Worm (Caenorhabditis elegans) whole organism, late embryonic: ENCODE results near the gene mltn-6.
A peak's percentile ranks its signal among the peaks of the same experiment; 100 is the strongest.

Experiments
- K02D7.2 ChIP-seq: sonication (generic microtip); optimal IDR thresholded peaks from 2 replicates; lab custom pipeline; 2017; ENCODE audit warnings: mild to moderate bottlenecking, missing genetic modification characterization, missing compliant biosample characterization
- K09A11.1 ChIP-seq: sonication (generic microtip); optimal IDR thresholded peaks from 2 replicates; lab custom pipeline; 2017; ENCODE audit warnings: antibody characterized with exemption, mild to moderate bottlenecking, missing genetic modification characterization, missing compliant biosample characterization; ENCODE audit not compliant: insufficient read depth
- ama-1 ChIP-seq: fragments of 150-350 bp; optimal IDR thresholded peaks from 2 replicates; lab custom pipeline; 2014
- ceh-18 ChIP-seq: sonication (generic microtip); optimal IDR thresholded peaks from 2 replicates; lab custom pipeline; 2016; ENCODE audit warnings: missing genetic modification characterization, missing compliant biosample characterization
- ceh-30 ChIP-seq: fragments of 150-350 bp; optimal IDR thresholded peaks from 2 replicates; lab custom pipeline; 2014; ENCODE audit warnings: missing biosample characterization, missing genetic modification characterization
- ceh-48 ChIP-seq: sonication (generic microtip); optimal IDR thresholded peaks from 2 replicates; lab custom pipeline; 2016; ENCODE audit warnings: missing genetic modification characterization, inconsistent platforms, missing compliant biosample characterization
- ceh-6 ChIP-seq: fragments of 200-800 bp; sonication (Bioruptor generic); optimal IDR thresholded peaks from 2 replicates; lab custom pipeline; 2018; ENCODE audit warnings: mild to moderate bottlenecking, missing genetic modification characterization, missing compliant biosample characterization
- che-1 ChIP-seq: sonication (generic microtip); optimal IDR thresholded peaks from 2 replicates; lab custom pipeline; 2016; ENCODE audit warnings: mild to moderate bottlenecking, missing genetic modification characterization, missing compliant biosample characterization
- dmd-4 ChIP-seq: sonication (generic microtip); optimal IDR thresholded peaks from 2 replicates; lab custom pipeline; 2016; ENCODE audit warnings: borderline replicate concordance, missing genetic modification characterization, missing compliant biosample characterization
- elt-2 ChIP-seq: sonication (generic microtip); optimal IDR thresholded peaks from 2 replicates; lab custom pipeline; 2016; ENCODE audit warnings: missing genetic modification reagents, missing genetic modification characterization, missing compliant biosample characterization
- fax-1 ChIP-seq: sonication (generic microtip); optimal IDR thresholded peaks from 2 replicates; lab custom pipeline; 2016; ENCODE audit warnings: missing genotype, missing genetic modification characterization, missing compliant biosample characterization
- fkh-6 ChIP-seq: sonication (generic microtip); optimal IDR thresholded peaks from 2 replicates; lab custom pipeline; 2016; ENCODE audit warnings: missing genetic modification characterization, missing compliant biosample characterization
- gmeb-2 ChIP-seq: sonication (generic microtip); optimal IDR thresholded peaks from 2 replicates; lab custom pipeline; 2016; ENCODE audit warnings: missing genetic modification characterization, inconsistent platforms, missing compliant biosample characterization
- hlh-13 ChIP-seq: fragments of 200-800 bp; sonication (Bioruptor generic); optimal IDR thresholded peaks from 2 replicates; lab custom pipeline; 2018; ENCODE audit warnings: mild to moderate bottlenecking, missing genetic modification characterization, missing compliant biosample characterization
- hlh-15 ChIP-seq: sonication (generic microtip); optimal IDR thresholded peaks from 2 replicates; lab custom pipeline; 2016; ENCODE audit warnings: missing genetic modification characterization, missing compliant biosample characterization
- hlh-8 ChIP-seq: sonication (generic microtip); optimal IDR thresholded peaks from 2 replicates; lab custom pipeline; 2016; ENCODE audit warnings: missing genotype, missing genetic modification characterization, missing compliant biosample characterization
- nfya-1 ChIP-seq: sonication (generic microtip); optimal IDR thresholded peaks from 2 replicates; lab custom pipeline; 2017; ENCODE audit warnings: missing genetic modification characterization, mild to moderate bottlenecking, missing compliant biosample characterization, antibody characterized with exemption, moderate library complexity
- nhr-11 ChIP-seq: fragments of 150-350 bp; optimal IDR thresholded peaks from 2 replicates; lab custom pipeline; 2014; ENCODE audit warnings: missing biosample characterization, missing genetic modification characterization
- pha-4 ChIP-seq: fragments of 150-350 bp; optimal IDR thresholded peaks from 2 replicates; lab custom pipeline; 2018; ENCODE audit warnings: missing biosample characterization, missing genetic modification reagents, missing genetic modification characterization
- pqm-1 ChIP-seq: sonication (generic microtip); optimal IDR thresholded peaks from 2 replicates; lab custom pipeline; 2016; ENCODE audit warnings: missing genetic modification characterization, missing compliant biosample characterization
- ref-2 ChIP-seq: sonication (generic microtip); optimal IDR thresholded peaks from 2 replicates; lab custom pipeline; 2016; ENCODE audit warnings: missing genetic modification characterization, missing compliant biosample characterization
- sdc-2 ChIP-seq: sonication (generic microtip); optimal IDR thresholded peaks from 2 replicates; lab custom pipeline; 2016; ENCODE audit warnings: missing genotype, missing genetic modification characterization, missing compliant biosample characterization
- sox-2 ChIP-seq: fragments of 200-800 bp; sonication (Bioruptor generic); IDR thresholded peaks from 2 replicates; pipeline ENCODE4 v1.3.6; 2022; ENCODE audit warnings: missing genetic modification reagents, missing genetic modification characterization, missing compliant biosample characterization
- tbx-2 ChIP-seq: sonication (generic microtip); optimal IDR thresholded peaks from 2 replicates; lab custom pipeline; 2016; ENCODE audit warnings: missing genetic modification characterization, missing compliant biosample characterization
- tbx-7 ChIP-seq: sonication (generic microtip); optimal IDR thresholded peaks from 2 replicates; lab custom pipeline; 2016; ENCODE audit warnings: missing genotype, missing genetic modification characterization, missing compliant biosample characterization
- ttx-3 ChIP-seq: sonication (generic microtip); optimal IDR thresholded peaks from 2 replicates; lab custom pipeline; 2016; ENCODE audit warnings: missing genetic modification reagents, missing genetic modification characterization, missing compliant biosample characterization
- unc-86 ChIP-seq: sonication (generic microtip); optimal IDR thresholded peaks from 2 replicates; lab custom pipeline; 2016; ENCODE audit warnings: missing genetic modification characterization, missing compliant biosample characterization
- zip-5 ChIP-seq: sonication (generic microtip); optimal IDR thresholded peaks from 2 replicates; lab custom pipeline; 2016; ENCODE audit warnings: missing genetic modification characterization, missing compliant biosample characterization
- ztf-16 ChIP-seq: sonication (generic microtip); optimal IDR thresholded peaks from 2 replicates; lab custom pipeline; 2017; ENCODE audit warnings: missing genetic modification characterization, missing compliant biosample characterization

The mltn-6 gene

ce11 chrV:415072-415471 is 50.3 kb downstream of the mltn-6 start:
- TF ChIP-seq ceh-48 (tag; lab: Kevin White, UChicago) (no peak), sdc-2 (tag; lab: Kevin White, UChicago) (no peak), elt-2 (tag; lab: Kevin White, UChicago) (peak; percentile 18), sox-2 (no peak), pqm-1 (tag; lab: Kevin White, UChicago) (no peak)
- TF ChIP-seq, all 69 proteins: peak for 1

DNA sequence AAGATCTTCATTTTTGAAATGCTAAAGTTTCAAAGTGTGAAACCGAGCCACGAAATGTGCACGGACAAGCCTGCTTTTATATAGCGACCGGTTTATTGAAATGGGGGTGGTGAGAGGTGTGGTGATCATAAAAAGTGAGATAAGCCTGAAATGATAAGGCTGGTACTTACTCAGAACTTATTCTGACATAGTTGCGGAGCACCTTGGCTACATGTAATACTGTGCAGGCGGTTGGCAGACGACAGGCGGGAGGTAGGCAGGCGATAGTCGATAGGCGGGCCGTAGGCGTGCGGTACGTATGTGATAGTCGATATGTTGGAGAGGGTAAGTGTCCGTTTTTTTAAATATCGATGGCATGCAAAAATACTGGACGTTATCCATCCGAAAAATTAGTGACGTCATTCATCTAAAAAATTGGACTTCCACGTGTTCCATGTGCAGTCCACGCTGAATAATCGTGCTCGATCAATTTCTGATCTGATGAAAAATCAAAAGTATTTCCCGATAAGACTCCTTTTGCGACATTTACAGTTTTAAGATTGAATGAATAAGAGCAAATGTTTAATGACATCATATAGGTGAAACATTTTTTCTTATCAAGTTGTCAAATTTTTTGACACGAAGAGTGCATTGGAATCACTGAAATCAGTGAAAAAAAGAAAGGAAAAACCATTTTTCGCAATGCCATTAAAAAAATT is 53.1 kb downstream of the mltn-6 start, which contains the start of gene irg-8:
irg-8 (minus strand) TSS at position 51 of the 698 bp plus-strand sequence.
- TF ChIP-seq gmeb-2 (no peak), ama-1 (lab: Kevin White, UChicago) (no peak), ref-2 (tag; lab: Kevin White, UChicago) (no peak), zip-5 (no peak), nfya-1 (tag; lab: Kevin White, UChicago) (no peak), fax-1 (tag; lab: Kevin White, UChicago) (no peak), ttx-3 (tag; lab: Kevin White, UChicago) (no peak), nhr-11 (tag; lab: Kevin White, UChicago) (no peak), ceh-30 (tag; lab: Kevin White, UChicago) (no peak), tbx-7 (tag; lab: Kevin White, UChicago) (no peak), unc-86 (tag; lab: Kevin White, UChicago) (no peak), fkh-6 (no peak), pha-4 (tag; lab: Kevin White, UChicago) (no peak), ztf-16 (no peak), hlh-13 (no peak), ceh-18 (tag; lab: Kevin White, UChicago) (no peak), K02D7.2 (tag; lab: Kevin White, UChicago) (no peak)

DNA sequence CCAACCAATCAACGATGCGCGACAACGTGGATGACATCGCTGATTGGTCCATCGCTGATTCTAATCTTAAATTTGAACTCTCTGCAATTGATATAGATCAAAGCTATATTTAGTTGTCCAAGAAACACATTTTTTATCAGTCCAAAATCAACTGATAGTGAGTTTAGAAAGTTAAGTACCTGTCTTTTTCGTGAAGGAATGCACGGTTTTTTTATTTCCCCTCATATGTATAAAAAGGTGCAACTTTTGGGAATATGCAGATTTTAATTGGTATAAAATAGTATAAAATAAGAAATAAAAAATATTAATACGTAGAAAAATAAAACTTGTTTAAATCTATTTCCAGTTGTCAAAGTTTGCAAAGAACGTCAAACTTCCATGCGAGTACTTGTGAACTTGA is 53.7 kb downstream of the mltn-6 start, which contains the start of gene Y39D8A.1:
Y39D8A.1 (plus strand) TSS at position 301 of the 400 bp plus-strand sequence.
- no peak for TF ChIP-seq hlh-8
- no peak for TF ChIP-seq hlh-15
- TF ChIP-seq dmd-4 (tag; lab: Kevin White, UChicago): no peak
- no peak for TF ChIP-seq ceh-6
- TF ChIP-seq che-1 (tag; lab: Kevin White, UChicago): no peak
- TF ChIP-seq tbx-2: no peak
- TF ChIP-seq K02D7.2 (tag; lab: Kevin White, UChicago): no peak
- no peak for TF ChIP-seq K09A11.1 (tag; lab: Kevin White, UChicago)
